Worm (Caenorhabditis elegans): ENCODE data around the gene acd-3.

DNA sequence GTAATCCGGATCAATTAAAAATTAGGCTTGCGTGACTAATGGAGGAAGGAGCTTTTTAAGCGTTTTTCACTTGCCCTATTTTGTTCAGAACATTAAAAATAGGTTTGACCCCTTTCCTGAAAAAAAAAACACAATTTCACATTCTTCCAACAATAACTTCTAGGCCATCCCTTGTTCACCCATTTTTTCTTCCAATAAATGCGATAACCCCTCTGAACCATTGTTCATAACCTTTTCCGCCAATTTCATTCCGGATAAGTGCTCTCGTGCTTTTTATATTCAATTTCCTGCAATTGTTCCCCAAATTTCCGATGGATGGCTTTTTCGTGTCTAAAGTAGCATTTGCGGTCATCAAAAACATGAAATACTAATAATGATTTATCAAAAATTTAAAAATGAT lies 33.7 kb upstream of the acd-3 start:
- no peak for TF ChIP-seq flt-1 (GFP tag; IDR thresholded peaks at IDR 0.05)
- TF ChIP-seq sea-1 (GFP tag; conservative IDR thresholded peaks at IDR 0.05) = no peak
- TF ChIP-seq tra-4 (tag; optimal IDR thresholded peaks at IDR 0.05) = no peak
- no peak for TF ChIP-seq tbx-11 (GFP tag; IDR thresholded peaks at IDR 0.05)
- no peak for TF ChIP-seq ama-1 (optimal IDR thresholded peaks at IDR 0.05)
- TF ChIP-seq ceh-13 (GFP tag; optimal IDR thresholded peaks at IDR 0.05) = no peak
- no peak for TF ChIP-seq hmbx-1 (tag; optimal IDR thresholded peaks at IDR 0.05)
- no peak for TF ChIP-seq ceh-36 (tag; optimal IDR thresholded peaks at IDR 0.05)

All from whole organism, early embryonic.